Worm (Caenorhabditis elegans): ENCODE results near the gene fipr-8.

DNA sequence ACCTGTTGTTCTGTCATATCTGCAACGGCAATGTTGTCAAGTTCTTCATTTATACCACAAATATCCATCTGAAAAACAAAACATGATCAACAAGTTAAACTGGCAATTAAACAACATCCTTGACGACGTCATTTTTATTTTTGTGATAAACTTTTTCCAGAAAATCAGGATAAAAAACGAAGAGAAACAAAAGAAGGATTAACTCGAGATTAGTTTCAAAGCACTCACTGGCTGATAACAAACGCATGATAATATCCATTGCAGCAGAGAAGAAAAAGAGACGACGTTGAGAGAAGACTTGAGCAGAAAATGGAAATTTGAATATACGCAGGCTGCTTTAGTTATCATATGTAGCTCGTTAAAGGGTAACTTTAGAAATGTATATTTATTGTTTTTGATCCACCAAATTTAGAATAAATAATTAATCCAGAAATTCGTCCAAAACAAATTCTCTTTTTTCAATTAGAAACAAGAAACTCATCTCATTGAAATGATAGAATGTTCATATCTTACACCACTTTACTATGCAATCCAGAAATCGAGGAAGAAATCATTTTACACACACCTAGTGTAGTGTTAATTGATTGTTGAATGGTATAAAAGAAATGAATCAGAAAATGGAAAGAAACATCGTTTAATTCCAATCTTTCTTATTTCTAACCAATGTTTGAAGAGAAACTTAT lies 1.5 kb upstream of the fipr-8 start, which contains the start of the genes C12D8.21 and col-148:
- TF ChIP-seq nhr-12 (tag; optimal IDR thresholded peaks at IDR 0.05) = no peak
- TF ChIP-seq tbx-8 (GFP tag; optimal IDR thresholded peaks at IDR 0.05) = no peak
- TF ChIP-seq mep-1 (tag; optimal IDR thresholded peaks at IDR 0.05) = no peak
- TF ChIP-seq ces-1 (GFP tag; optimal IDR thresholded peaks at IDR 0.05) = no peak

All from whole organism, mixed stage, embryonic.